Worm (Caenorhabditis elegans) whole organism, L2 larva: ENCODE results near the gene srh-148.

Experiments
- alr-1 ChIP-seq: fragments of 150-350 bp; optimal IDR thresholded peaks from 2 replicates; lab custom pipeline; 2014; ENCODE audit warnings: missing biosample characterization, missing genetic modification characterization
- egl-27 ChIP-seq: sonication (generic microtip); optimal IDR thresholded peaks from 3 replicates; lab custom pipeline; 2017; ENCODE audit warnings: missing biosample characterization, missing genetic modification reagents, missing genetic modification characterization
- nhr-23 ChIP-seq: fragments of 150-350 bp; optimal IDR thresholded peaks from 2 replicates; lab custom pipeline; 2014; ENCODE audit warnings: missing biosample characterization, missing genetic modification reagents, missing genetic modification characterization
- nhr-237 ChIP-seq: fragments of 150-350 bp; optimal IDR thresholded peaks from 2 replicates; lab custom pipeline; 2014; ENCODE audit warnings: missing biosample characterization, missing genetic modification characterization
- skn-1 ChIP-seq: sonication (generic microtip); optimal IDR thresholded peaks from 2 replicates; lab custom pipeline; 2017; ENCODE audit warnings: missing biosample characterization, missing genetic modification characterization
- unc-62 ChIP-seq: fragments of 150-350 bp; optimal IDR thresholded peaks from 2 replicates; lab custom pipeline; 2014; ENCODE audit warnings: missing biosample characterization, missing genetic modification reagents, missing genetic modification characterization

- no peak for TF ChIP-seq egl-27 (tag; lab: Kevin White, UChicago)
- no peak for TF ChIP-seq skn-1 (tag; lab: Kevin White, UChicago)
- no peak for TF ChIP-seq nhr-23
- no peak for TF ChIP-seq unc-62 (GFP tag; lab: Kevin White, UChicago)
- TF ChIP-seq alr-1 (tag; lab: Kevin White, UChicago): no peak
- TF ChIP-seq nhr-237 (tag; lab: Kevin White, UChicago): no peak
These were observed 38.2 kb downstream of the srh-148 start, which contains the start of gene srbc-48 for ce11 chrV:15819983-15820382.
